Worm (Caenorhabditis elegans): ENCODE results near the gene B0507.4.

Gene B0507.4

DNA sequence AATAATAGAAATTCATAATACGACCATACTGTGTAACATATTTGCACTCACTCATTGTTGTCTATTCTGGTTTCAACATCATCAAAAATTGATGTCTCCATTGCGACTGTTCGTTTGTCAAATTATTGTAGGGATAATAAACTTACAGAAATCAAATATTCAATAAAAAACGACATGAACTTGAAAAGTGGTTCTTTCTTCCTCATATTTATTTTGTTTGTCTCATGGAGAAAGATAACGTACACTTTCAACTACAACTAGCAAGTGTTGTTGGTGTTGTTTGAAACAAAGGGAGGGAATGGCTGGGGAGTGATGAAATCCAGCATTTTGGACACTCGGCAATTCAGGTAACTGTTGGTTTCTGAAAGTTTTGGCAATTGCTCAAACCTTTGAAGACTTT, 11.2 kb downstream of the B0507.4 start, which contains the start of gene B0507.9:
B0507.9 (minus strand) TSS at position 101 of the 400 bp plus-strand sequence.
- TF ChIP-seq tbx-37 (GFP tag; conservative IDR thresholded peaks at IDR 0.05) (no peak), ceh-13 (GFP tag; optimal IDR thresholded peaks at IDR 0.05) (no peak), ama-1 (optimal IDR thresholded peaks at IDR 0.05) (no peak), tra-4 (tag; optimal IDR thresholded peaks at IDR 0.05) (no peak), flt-1 (GFP tag; IDR thresholded peaks at IDR 0.05) (no peak), sea-1 (GFP tag; conservative IDR thresholded peaks at IDR 0.05) (no peak), aly-1 (tag; optimal IDR thresholded peaks at IDR 0.05) (no peak), ets-7 (tag; optimal IDR thresholded peaks at IDR 0.05) (no peak), hmg-4 (GFP tag; optimal IDR thresholded peaks at IDR 0.05) (no peak), ceh-36 (tag; optimal IDR thresholded peaks at IDR 0.05) (no peak), hmbx-1 (tag; optimal IDR thresholded peaks at IDR 0.05) (no peak), hnd-1 (tag; optimal IDR thresholded peaks at IDR 0.05) (no peak), tbx-11 (GFP tag; IDR thresholded peaks at IDR 0.05) (no peak), scrt-1 (GFP tag; IDR thresholded peaks at IDR 0.05) (no peak)

DNA sequence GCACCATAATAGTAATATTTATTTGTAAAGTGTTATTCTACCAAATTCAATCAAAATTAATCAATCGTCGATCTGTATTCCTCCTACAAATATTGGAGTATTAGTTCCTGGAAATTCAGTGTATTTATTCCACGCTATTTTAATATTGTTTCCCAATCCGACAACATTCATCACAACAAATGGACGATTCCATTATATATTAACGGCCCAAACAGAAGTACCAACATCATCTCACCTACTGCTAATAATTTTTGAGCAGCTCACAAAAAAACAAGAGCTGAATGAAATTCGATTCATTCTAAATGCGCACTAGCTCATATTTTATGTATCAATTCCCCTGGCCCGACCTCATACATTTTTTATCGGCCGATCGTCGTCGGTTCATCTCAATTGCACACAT, 12.3 kb downstream of the B0507.4 start:
- TF ChIP-seq hmbx-1 (tag; optimal IDR thresholded peaks at IDR 0.05), result no peak
- no peak for TF ChIP-seq B0310.2 (tag; optimal IDR thresholded peaks at IDR 0.05)
- no peak for TF ChIP-seq ama-1 (optimal IDR thresholded peaks at IDR 0.05)
- TF ChIP-seq ceh-13 (GFP tag; optimal IDR thresholded peaks at IDR 0.05), result no peak
- no peak for TF ChIP-seq ets-7 (tag; optimal IDR thresholded peaks at IDR 0.05)
- TF ChIP-seq hmg-4 (GFP tag; optimal IDR thresholded peaks at IDR 0.05), result no peak
- TF ChIP-seq tbx-11 (GFP tag; IDR thresholded peaks at IDR 0.05), result no peak
- TF ChIP-seq flt-1 (GFP tag; IDR thresholded peaks at IDR 0.05), result no peak
- TF ChIP-seq sea-1 (GFP tag; conservative IDR thresholded peaks at IDR 0.05), result no peak
- no peak for TF ChIP-seq F13C5.2 (tag; optimal IDR thresholded peaks at IDR 0.05)
- TF ChIP-seq scrt-1 (GFP tag; IDR thresholded peaks at IDR 0.05), result no peak
- TF ChIP-seq aly-1 (tag; optimal IDR thresholded peaks at IDR 0.05), result no peak
- no peak for TF ChIP-seq tbx-37 (GFP tag; conservative IDR thresholded peaks at IDR 0.05)
- no peak for TF ChIP-seq pes-1 (GFP tag; IDR thresholded peaks at IDR 0.05)
- TF ChIP-seq hnd-1 (tag; optimal IDR thresholded peaks at IDR 0.05), result no peak
- TF ChIP-seq ceh-36 (tag; optimal IDR thresholded peaks at IDR 0.05), result no peak
- no peak for TF ChIP-seq tra-4 (tag; optimal IDR thresholded peaks at IDR 0.05)

DNA sequence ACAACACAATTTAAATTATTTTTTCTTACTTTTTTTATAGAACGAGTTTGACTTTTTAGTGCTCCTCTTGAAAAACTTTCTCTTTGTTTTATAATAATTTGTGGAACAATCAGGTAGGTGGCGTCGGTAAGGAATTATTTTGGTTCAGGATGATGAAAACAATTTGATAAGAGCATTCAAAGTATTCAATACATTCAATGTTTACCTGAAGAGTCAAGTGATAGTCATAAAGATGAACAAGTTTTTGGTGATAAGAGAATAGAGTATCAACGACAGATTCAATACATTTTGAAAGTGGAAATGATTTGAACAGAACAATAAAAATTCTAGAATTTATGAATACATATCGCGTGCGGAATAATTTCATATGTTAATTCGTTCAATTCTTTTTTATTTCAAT, 12.7 kb downstream of the B0507.4 start:
- TF ChIP-seq aly-1 (tag; optimal IDR thresholded peaks at IDR 0.05), result no peak
- no peak for TF ChIP-seq tra-4 (tag; optimal IDR thresholded peaks at IDR 0.05)
- TF ChIP-seq hmg-4 (GFP tag; optimal IDR thresholded peaks at IDR 0.05), result no peak
- TF ChIP-seq hnd-1 (tag; optimal IDR thresholded peaks at IDR 0.05), result no peak
- no peak for TF ChIP-seq sea-1 (GFP tag; conservative IDR thresholded peaks at IDR 0.05)
- TF ChIP-seq tbx-37 (GFP tag; conservative IDR thresholded peaks at IDR 0.05), result no peak
- TF ChIP-seq hmbx-1 (tag; optimal IDR thresholded peaks at IDR 0.05), result no peak
- no peak for TF ChIP-seq tbx-11 (GFP tag; IDR thresholded peaks at IDR 0.05)
- no peak for TF ChIP-seq flt-1 (GFP tag; IDR thresholded peaks at IDR 0.05)
- TF ChIP-seq F13C5.2 (tag; optimal IDR thresholded peaks at IDR 0.05), result no peak
- no peak for TF ChIP-seq scrt-1 (GFP tag; IDR thresholded peaks at IDR 0.05)
- TF ChIP-seq ceh-36 (tag; optimal IDR thresholded peaks at IDR 0.05), result no peak
- no peak for TF ChIP-seq ama-1 (optimal IDR thresholded peaks at IDR 0.05)

DNA sequence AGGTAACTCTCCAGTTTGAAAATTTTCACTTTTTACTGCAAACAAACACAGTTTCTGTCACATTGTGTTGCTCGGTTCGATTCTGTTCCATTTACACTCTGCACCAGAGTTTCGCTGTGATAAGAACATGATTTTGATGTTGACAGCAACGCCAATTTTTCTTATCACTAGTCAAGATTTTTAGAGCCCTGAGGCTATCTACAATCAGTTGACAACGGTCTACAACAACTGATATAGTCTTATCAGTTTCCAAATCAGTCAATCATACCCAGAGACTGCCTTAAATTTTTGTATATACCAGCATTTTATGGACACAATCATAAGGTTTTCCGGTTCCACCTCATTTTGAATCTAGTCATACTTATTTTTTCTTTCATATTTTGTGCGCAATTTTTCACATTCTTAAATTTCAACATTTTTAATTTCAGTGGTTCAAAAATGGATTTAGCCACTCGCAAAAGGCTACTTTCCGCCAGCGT, 13.8 kb downstream of the B0507.4 start, which contains the start of gene B0507.3:
B0507.3 (plus strand) TSS at position 429 of the 479 bp plus-strand sequence.
- TF ChIP-seq F13C5.2 (tag; optimal IDR thresholded peaks at IDR 0.05), result no peak
- TF ChIP-seq ama-1 (optimal IDR thresholded peaks at IDR 0.05), result no peak
- no peak for TF ChIP-seq sea-1 (GFP tag; conservative IDR thresholded peaks at IDR 0.05)
- TF ChIP-seq B0310.2 (tag; optimal IDR thresholded peaks at IDR 0.05), result no peak
- TF ChIP-seq flt-1 (GFP tag; IDR thresholded peaks at IDR 0.05), result no peak
- no peak for TF ChIP-seq ceh-36 (tag; optimal IDR thresholded peaks at IDR 0.05)
- no peak for TF ChIP-seq tra-4 (tag; optimal IDR thresholded peaks at IDR 0.05)
- TF ChIP-seq aly-1 (tag; optimal IDR thresholded peaks at IDR 0.05), result no peak
- TF ChIP-seq pes-1 (GFP tag; IDR thresholded peaks at IDR 0.05), result no peak
- TF ChIP-seq tbx-11 (GFP tag; IDR thresholded peaks at IDR 0.05), result no peak
- no peak for TF ChIP-seq hmg-4 (GFP tag; optimal IDR thresholded peaks at IDR 0.05)
- TF ChIP-seq ets-7 (tag; optimal IDR thresholded peaks at IDR 0.05), result no peak
- no peak for TF ChIP-seq hnd-1 (tag; optimal IDR thresholded peaks at IDR 0.05)

DNA sequence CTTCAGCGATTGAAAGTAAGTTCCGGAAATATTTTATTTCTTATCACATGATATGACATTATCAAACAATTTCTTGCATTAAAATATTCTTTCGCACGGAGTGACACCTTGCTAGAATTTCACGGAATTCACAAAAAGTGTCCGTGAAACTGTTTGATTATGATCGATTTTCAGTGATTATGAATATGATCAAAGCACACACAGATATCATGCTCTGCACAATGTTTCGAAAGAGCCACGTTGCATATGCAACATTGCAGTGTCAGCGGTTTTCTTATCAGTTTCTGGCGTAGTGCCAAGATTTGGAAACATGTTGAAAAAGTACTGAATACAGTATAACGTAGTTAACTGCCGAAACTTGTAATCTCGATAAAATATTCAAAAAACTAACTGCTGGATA, 14.4 kb downstream of the B0507.4 start:
- TF ChIP-seq tbx-11 (GFP tag; IDR thresholded peaks at IDR 0.05), result no peak
- no peak for TF ChIP-seq B0310.2 (tag; optimal IDR thresholded peaks at IDR 0.05)
- TF ChIP-seq sea-1 (GFP tag; conservative IDR thresholded peaks at IDR 0.05), result no peak
- TF ChIP-seq aly-1 (tag; optimal IDR thresholded peaks at IDR 0.05), result no peak
- no peak for TF ChIP-seq ceh-13 (GFP tag; optimal IDR thresholded peaks at IDR 0.05)
- no peak for TF ChIP-seq ama-1 (optimal IDR thresholded peaks at IDR 0.05)
- no peak for TF ChIP-seq hnd-1 (tag; optimal IDR thresholded peaks at IDR 0.05)
- TF ChIP-seq hmbx-1 (tag; optimal IDR thresholded peaks at IDR 0.05), result no peak
- no peak for TF ChIP-seq tra-4 (tag; optimal IDR thresholded peaks at IDR 0.05)
- no peak for TF ChIP-seq ets-7 (tag; optimal IDR thresholded peaks at IDR 0.05)
- no peak for TF ChIP-seq pes-1 (GFP tag; IDR thresholded peaks at IDR 0.05)
- no peak for TF ChIP-seq flt-1 (GFP tag; IDR thresholded peaks at IDR 0.05)
- TF ChIP-seq F13C5.2 (tag; optimal IDR thresholded peaks at IDR 0.05), result no peak
- TF ChIP-seq scrt-1 (GFP tag; IDR thresholded peaks at IDR 0.05), result no peak
- TF ChIP-seq tbx-37 (GFP tag; conservative IDR thresholded peaks at IDR 0.05), result no peak
- no peak for TF ChIP-seq ceh-36 (tag; optimal IDR thresholded peaks at IDR 0.05)
- TF ChIP-seq hmg-4 (GFP tag; optimal IDR thresholded peaks at IDR 0.05), result no peak

DNA sequence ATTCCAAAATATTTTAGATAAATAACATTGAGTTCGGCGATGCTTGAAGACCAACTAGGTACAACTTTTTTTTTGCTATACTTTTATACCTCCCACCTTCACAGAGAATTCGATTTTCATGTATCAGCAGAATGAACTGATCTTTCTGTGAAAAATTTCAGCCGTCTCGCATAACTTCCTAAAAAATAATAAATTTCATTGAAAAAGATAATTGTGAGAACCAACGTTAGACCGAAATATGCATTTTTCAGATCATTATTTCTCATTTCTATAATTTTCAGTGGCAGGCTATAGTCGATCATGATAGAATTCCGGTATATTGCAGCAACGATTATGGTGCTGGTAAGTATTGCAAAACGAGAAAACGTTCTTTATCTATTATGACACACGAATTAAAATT, 16.8 kb downstream of the B0507.4 start, which contains the start of gene srx-115:
srx-115 (plus strand) TSS at position 301 of the 400 bp plus-strand sequence.
- no peak for TF ChIP-seq hnd-1 (tag; optimal IDR thresholded peaks at IDR 0.05)
- TF ChIP-seq ceh-36 (tag; optimal IDR thresholded peaks at IDR 0.05), result no peak
- no peak for TF ChIP-seq ets-7 (tag; optimal IDR thresholded peaks at IDR 0.05)
- no peak for TF ChIP-seq hmg-4 (GFP tag; optimal IDR thresholded peaks at IDR 0.05)
- TF ChIP-seq hmbx-1 (tag; optimal IDR thresholded peaks at IDR 0.05), result no peak
- no peak for TF ChIP-seq ceh-13 (GFP tag; optimal IDR thresholded peaks at IDR 0.05)
- no peak for TF ChIP-seq tbx-37 (GFP tag; conservative IDR thresholded peaks at IDR 0.05)
- no peak for TF ChIP-seq B0310.2 (tag; optimal IDR thresholded peaks at IDR 0.05)
- no peak for TF ChIP-seq tra-4 (tag; optimal IDR thresholded peaks at IDR 0.05)
- TF ChIP-seq ama-1 (optimal IDR thresholded peaks at IDR 0.05), result no peak
- no peak for TF ChIP-seq scrt-1 (GFP tag; IDR thresholded peaks at IDR 0.05)
- TF ChIP-seq flt-1 (GFP tag; IDR thresholded peaks at IDR 0.05), result no peak
- TF ChIP-seq pes-1 (GFP tag; IDR thresholded peaks at IDR 0.05), result no peak
